4 worm cellular contexts compared by ENCODE assay signal in the genomic region with DNA sequence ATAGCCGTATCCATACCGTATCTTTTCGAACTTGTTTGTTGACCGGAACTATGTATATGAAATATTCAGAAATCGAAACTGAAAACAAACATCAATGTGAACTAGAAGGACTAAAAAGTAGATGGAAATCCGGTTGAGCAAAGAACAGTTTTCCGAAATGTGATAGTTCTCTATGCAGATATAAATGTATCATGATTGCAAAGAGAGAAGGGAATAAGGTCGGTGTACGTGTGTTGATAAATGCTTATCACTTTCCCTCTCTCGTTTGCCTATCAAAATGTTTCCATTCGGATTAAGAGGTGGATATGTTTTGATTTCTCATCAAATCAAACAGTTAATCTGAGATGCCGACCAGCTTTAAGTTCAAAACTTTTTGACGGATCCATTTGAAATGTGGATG.
TF ChIP-seq lines count a peak whose summit lies in the region.

No protein-coding gene starts in this region.

TF ChIP-seq in whole organism, L1 larva, 84 proteins besides CTCF, POLR2A, EP300 and RAD21:
- TF ChIP-seq blmp-1 (tag; optimal IDR thresholded peaks at IDR 0.05; lab: Kevin White, UChicago), result peak; percentile 90
- peak; percentile 62 for TF ChIP-seq nhr-85 (tag; lab: Kevin White, UChicago)
- peak in 1 of 2 experiments; percentile 19 for TF ChIP-seq lsy-2 (tag; optimal IDR thresholded peaks at IDR 0.05; lab: Kevin White, UChicago)
- TF ChIP-seq nhr-20 (tag; optimal IDR thresholded peaks at IDR 0.05; lab: Kevin White, UChicago), result peak; percentile 11
- peak in 2 of 6 experiments; percentile 7 to 88 for TF ChIP-seq elt-3 (tag; optimal IDR thresholded peaks at IDR 0.05; lab: Kevin White, UChicago)
- no peak for TF ChIP-seq fkh-4 (tag; optimal IDR thresholded peaks at IDR 0.05; lab: Kevin White, UChicago; ENCODE audit: borderline replicate concordance)
- TF ChIP-seq ztf-4 (tag; optimal IDR thresholded peaks at IDR 0.05; lab: Kevin White, UChicago), result no peak
- TF ChIP-seq elt-2 (tag; optimal IDR thresholded peaks at IDR 0.05; lab: Kevin White, UChicago), result no peak
- TF ChIP-seq C16A3.4 (tag; optimal IDR thresholded peaks at IDR 0.05; lab: Kevin White, UChicago), result no peak

TF ChIP-seq in whole organism, L2 larva, 48 proteins besides CTCF, POLR2A, EP300 and RAD21:
- peak; percentile 56 for TF ChIP-seq nhr-21 (tag; optimal IDR thresholded peaks at IDR 0.05; lab: Kevin White, UChicago)
- TF ChIP-seq blmp-1 (tag; optimal IDR thresholded peaks at IDR 0.05; lab: Kevin White, UChicago; ENCODE audit: insufficient read depth), result peak; percentile 29
- no peak for TF ChIP-seq snpc-4 (tag; optimal IDR thresholded peaks at IDR 0.05; lab: Kevin White, UChicago)

TF ChIP-seq in whole organism, L3 larva, 47 proteins besides CTCF, POLR2A, EP300 and RAD21:
- peak; percentile 32 for TF ChIP-seq nhr-43 (tag; optimal IDR thresholded peaks at IDR 0.05; lab: Kevin White, UChicago; ENCODE audit: poor library complexity, severe bottlenecking)
- peak in 1 of 3 experiments; percentile 48 for TF ChIP-seq elt-3 (tag; optimal IDR thresholded peaks at IDR 0.05; lab: Kevin White, UChicago)
- peak; percentile 37 for TF ChIP-seq nhr-23 (tag; optimal IDR thresholded peaks at IDR 0.05; lab: Kevin White, UChicago)
- no peak for TF ChIP-seq skn-1 (tag; optimal IDR thresholded peaks at IDR 0.05; lab: Kevin White, UChicago)
- TF ChIP-seq eor-1 (tag; optimal IDR thresholded peaks at IDR 0.05; lab: Kevin White, UChicago), result no peak
- TF ChIP-seq nhr-12 (tag; optimal IDR thresholded peaks at IDR 0.05; lab: Kevin White, UChicago), result no peak
- no peak for TF ChIP-seq ceh-28 (tag; optimal IDR thresholded peaks at IDR 0.05; lab: Kevin White, UChicago)

TF ChIP-seq in whole organism, L4 larva, 104 proteins besides CTCF, POLR2A, EP300 and RAD21:
- peak; percentile 30 for TF ChIP-seq nhr-28 (tag; optimal IDR thresholded peaks at IDR 0.05; lab: Kevin White, UChicago)
- TF ChIP-seq aha-1 (tag; lab: Kevin White, UChicago), result peak; percentile 5
- TF ChIP-seq skn-1 (tag; optimal IDR thresholded peaks at IDR 0.05; lab: Kevin White, UChicago), result no peak
